Fruit fly (Drosophila melanogaster) whole organism: ENCODE results near the gene CG7299.

Experiments
- CG8478 ChIP-seq: fragments of >200 bp; optimal IDR thresholded peaks from 2 replicates; lab custom pipeline; 2018; ENCODE audit warnings: inconsistent platforms
- Dll ChIP-seq: fragments of >200 bp; optimal IDR thresholded peaks from 2 replicates; lab custom pipeline; 2017
- EcR ChIP-seq, 2 experiments: fragments of >200 bp; optimal IDR thresholded peaks; 2 replicates each; lab custom pipeline; 2017; ENCODE audit warnings: missing biosample characterization in 2 of 2, missing genetic modification characterization in 2 of 2, missing genetic modification reagents in 2 of 2
- pan ChIP-seq: fragments of >200 bp; optimal IDR thresholded peaks from 2 replicates; lab custom pipeline; 2017
- psq ChIP-seq: fragments of >200 bp; optimal IDR thresholded peaks from 2 replicates; lab custom pipeline; 2017
- usp ChIP-seq: fragments of >200 bp; optimal IDR thresholded peaks from 2 replicates; lab custom pipeline; 2017; ENCODE audit warnings: missing biosample characterization, missing genetic modification characterization, mixed read lengths

The CG7299 gene

dm6 chr2L:10684309-10684708 is at the start of gene CG7299:
CG7299 (minus strand) TSS chr2L:10684409.
- TF ChIP-seq Dll (lab: Kevin White, UChicago) (no peak), psq (lab: Kevin White, UChicago) (no peak), CG8478 (lab: Kevin White, UChicago) (no peak), usp (GFP tag; lab: Kevin White, UChicago) (no peak), EcR (GFP tag; optimal IDR thresholded peaks at IDR 0.05; lab: Kevin White, UChicago) (no peak), pan (lab: Kevin White, UChicago) (no peak)

dm6 chr2L:10732343-10732808 is 48.2 kb upstream of the CG7299 start, which contains the start of the genes EMC3 and Dpy-30L1:
EMC3 (minus strand) TSS chr2L:10732423.
Dpy-30L1 (plus strand) TSS chr2L:10732653.
- TF ChIP-seq EcR (GFP tag; optimal IDR thresholded peaks at IDR 0.05; lab: Kevin White, UChicago) (no peak), pan (lab: Kevin White, UChicago) (no peak), Dll (lab: Kevin White, UChicago) (no peak), psq (lab: Kevin White, UChicago) (no peak), CG8478 (lab: Kevin White, UChicago) (no peak), usp (GFP tag; lab: Kevin White, UChicago) (no peak)

- no peak for TF ChIP-seq CG8478 (lab: Kevin White, UChicago)
- no peak for TF ChIP-seq Dll (lab: Kevin White, UChicago)
- TF ChIP-seq EcR (GFP tag; optimal IDR thresholded peaks at IDR 0.05; lab: Kevin White, UChicago) = no peak
- TF ChIP-seq psq (lab: Kevin White, UChicago) = no peak
- TF ChIP-seq pan (lab: Kevin White, UChicago) = no peak
- TF ChIP-seq usp (GFP tag; lab: Kevin White, UChicago) = no peak
Measured at dm6 chr2L:10729955-10730354, 45.7 kb upstream of the CG7299 start, which contains the start of gene CG17118. CG17118 (plus strand) TSS chr2L:10730255.

- TF ChIP-seq usp (GFP tag; lab: Kevin White, UChicago) (no peak), Dll (lab: Kevin White, UChicago) (no peak), EcR (GFP tag; optimal IDR thresholded peaks at IDR 0.05; lab: Kevin White, UChicago) (no peak)
Measured at dm6 chr2L:10728751-10729150, 44.5 kb upstream of the CG7299 start, which contains the start of gene CG6443. CG6443 (plus strand) TSS chr2L:10728978.

- no peak for TF ChIP-seq EcR (GFP tag; optimal IDR thresholded peaks at IDR 0.05; lab: Kevin White, UChicago)
- TF ChIP-seq CG8478 (lab: Kevin White, UChicago) = no peak
- TF ChIP-seq psq (lab: Kevin White, UChicago) = no peak
- TF ChIP-seq usp (GFP tag; lab: Kevin White, UChicago) = no peak
- TF ChIP-seq Dll (lab: Kevin White, UChicago) = no peak
- no peak for TF ChIP-seq pan (lab: Kevin White, UChicago)
Measured at dm6 chr2L:10723903-10724302, 39.7 kb upstream of the CG7299 start, which contains the start of gene CG6431. CG6431 (plus strand) TSS chr2L:10724203.

- TF ChIP-seq psq (lab: Kevin White, UChicago) (no peak), pan (lab: Kevin White, UChicago) (no peak), Dll (lab: Kevin White, UChicago) (no peak), EcR (GFP tag; optimal IDR thresholded peaks at IDR 0.05; lab: Kevin White, UChicago) (no peak), usp (GFP tag; lab: Kevin White, UChicago) (no peak), CG8478 (lab: Kevin White, UChicago) (no peak)
Measured at dm6 chr2L:10721535-10721934, 37.3 kb upstream of the CG7299 start.

- TF ChIP-seq psq (lab: Kevin White, UChicago) = no peak
- no peak for TF ChIP-seq Dll (lab: Kevin White, UChicago)
- TF ChIP-seq EcR (GFP tag; optimal IDR thresholded peaks at IDR 0.05; lab: Kevin White, UChicago) = no peak
- no peak for TF ChIP-seq pan (lab: Kevin White, UChicago)
- TF ChIP-seq usp (GFP tag; lab: Kevin White, UChicago) = no peak
- TF ChIP-seq CG8478 (lab: Kevin White, UChicago) = no peak
Measured at dm6 chr2L:10711221-10711620, 27.0 kb upstream of the CG7299 start.

dm6 chr2L:10709353-10709752 is 25.1 kb upstream of the CG7299 start, which contains the start of gene Lip2:
Lip2 (minus strand) TSS chr2L:10709453.
- no peak for TF ChIP-seq CG8478 (lab: Kevin White, UChicago)
- no peak for TF ChIP-seq EcR (GFP tag; optimal IDR thresholded peaks at IDR 0.05; lab: Kevin White, UChicago)
- TF ChIP-seq pan (lab: Kevin White, UChicago) = no peak
- no peak for TF ChIP-seq Dll (lab: Kevin White, UChicago)
- no peak for TF ChIP-seq usp (GFP tag; lab: Kevin White, UChicago)
- no peak for TF ChIP-seq psq (lab: Kevin White, UChicago)

- TF ChIP-seq psq (lab: Kevin White, UChicago) = no peak
Measured at dm6 chr2L:10708089-10708488, 23.9 kb upstream of the CG7299 start.

dm6 chr2L:10706267-10706666 is 22.1 kb upstream of the CG7299 start:
- no peak for TF ChIP-seq psq (lab: Kevin White, UChicago)

- TF ChIP-seq EcR (GFP tag; optimal IDR thresholded peaks at IDR 0.05; lab: Kevin White, UChicago) (no peak), usp (GFP tag; lab: Kevin White, UChicago) (no peak), psq (lab: Kevin White, UChicago) (no peak), pan (lab: Kevin White, UChicago) (no peak), Dll (lab: Kevin White, UChicago) (no peak), CG8478 (lab: Kevin White, UChicago) (no peak)
Measured at dm6 chr2L:10704425-10704824, 20.2 kb upstream of the CG7299 start.

dm6 chr2L:10703281-10703680 is 19.1 kb upstream of the CG7299 start, which contains the start of gene CG6415:
CG6415 (plus strand) TSS chr2L:10703621.
- TF ChIP-seq EcR (GFP tag; optimal IDR thresholded peaks at IDR 0.05; lab: Kevin White, UChicago) = no peak
- no peak for TF ChIP-seq CG8478 (lab: Kevin White, UChicago)
- TF ChIP-seq pan (lab: Kevin White, UChicago) = no peak
- TF ChIP-seq usp (GFP tag; lab: Kevin White, UChicago) = no peak
- no peak for TF ChIP-seq Dll (lab: Kevin White, UChicago)
- no peak for TF ChIP-seq psq (lab: Kevin White, UChicago)
